Fruit fly (Drosophila melanogaster): ENCODE results near the gene nmd.

nmd gene

DNA sequence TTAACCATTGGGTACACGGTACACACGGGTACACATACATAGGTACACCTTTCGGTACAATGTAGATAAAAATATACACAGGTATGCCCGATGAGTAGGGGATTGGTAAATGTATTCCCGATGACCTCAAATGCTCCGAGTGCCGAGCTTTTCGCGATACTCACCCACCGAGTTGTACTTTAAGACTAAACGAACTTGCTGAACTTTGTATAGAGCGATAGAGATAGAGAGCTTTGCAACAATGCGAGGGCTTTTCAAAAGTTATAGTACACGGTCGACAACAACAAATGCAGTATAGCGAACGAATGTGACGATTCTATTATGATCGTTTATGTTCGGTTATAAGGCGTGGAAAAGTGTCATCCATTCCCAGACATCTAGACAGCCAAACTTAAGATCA lies 17.9 kb upstream of the nmd start:
- peak; percentile 35 for TF ChIP-seq noc (tag; optimal IDR thresholded peaks at IDR 0.05)

DNA sequence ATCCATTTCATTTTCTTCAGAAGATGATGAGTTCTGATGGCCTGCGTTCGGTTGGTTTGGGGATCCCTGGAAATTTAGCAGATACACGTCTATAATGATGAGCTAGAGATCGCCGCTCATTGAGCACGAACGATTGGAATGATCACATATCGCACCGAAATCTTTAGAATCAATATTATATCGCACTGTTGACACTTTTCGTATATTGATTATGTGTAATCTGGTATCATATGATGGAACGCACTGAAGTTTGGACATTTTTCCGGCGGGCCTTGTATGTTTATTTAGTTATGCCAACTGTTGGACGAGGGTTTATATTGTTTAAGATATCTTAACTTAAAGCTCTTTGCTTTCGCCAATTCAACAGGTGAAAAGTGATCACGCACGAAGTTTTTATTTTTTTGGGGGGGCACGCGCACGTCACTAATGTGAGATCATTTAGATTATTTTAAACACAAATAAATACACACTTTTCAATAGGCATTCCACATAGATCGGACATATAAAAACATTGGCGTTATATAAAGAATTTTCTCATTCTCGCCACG lies 17.4 kb upstream of the nmd start:
- no peak for TF ChIP-seq noc (tag; optimal IDR thresholded peaks at IDR 0.05)

DNA sequence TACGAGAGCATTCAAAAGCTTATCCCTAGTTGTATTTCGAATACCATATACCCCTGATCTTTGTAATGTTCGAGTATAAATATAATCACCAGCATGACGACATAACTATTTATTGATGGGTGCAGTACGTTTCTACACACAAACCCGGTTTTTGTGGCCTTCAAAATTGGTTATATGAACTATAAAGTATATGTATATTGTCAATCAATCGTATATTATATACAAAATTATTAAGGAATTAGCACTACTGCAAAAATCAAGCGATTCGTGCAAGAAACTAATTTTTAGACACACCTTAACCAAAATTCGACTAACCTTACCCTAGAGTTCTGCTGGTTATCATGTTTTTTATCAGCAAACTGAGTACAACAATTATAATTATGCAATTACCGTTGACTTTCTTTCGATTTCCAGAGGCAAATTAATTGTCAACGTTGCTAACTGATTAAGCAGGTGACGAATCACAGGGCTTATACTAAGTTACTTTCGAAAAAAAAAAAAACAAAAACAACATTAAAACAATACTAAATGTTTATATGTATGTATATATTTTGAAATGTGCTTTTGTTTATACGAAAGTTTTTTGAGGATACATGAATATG lies 16.5 kb upstream of the nmd start:
- peak; percentile 23 for TF ChIP-seq noc (tag; optimal IDR thresholded peaks at IDR 0.05)

DNA sequence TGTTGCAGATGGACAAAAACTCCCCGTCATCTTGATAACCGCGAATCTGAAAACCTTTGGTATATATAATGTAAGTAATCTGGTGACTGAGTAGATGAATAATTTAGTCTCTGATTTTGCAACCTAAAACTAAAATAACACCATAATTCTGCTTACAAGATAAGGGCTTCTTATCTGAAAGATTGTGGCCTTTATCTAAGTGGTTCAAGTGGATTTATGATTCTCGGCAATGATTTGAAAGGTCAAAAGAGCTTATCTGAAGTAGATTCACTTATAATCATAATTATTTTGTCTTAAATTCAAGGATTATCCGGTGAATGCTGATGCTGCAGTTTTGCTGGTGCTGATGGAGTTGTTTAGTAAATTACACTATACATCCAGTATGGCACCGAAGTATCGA lies 12.1 kb upstream of the nmd start:
- no peak for TF ChIP-seq noc (tag; optimal IDR thresholded peaks at IDR 0.05)

DNA sequence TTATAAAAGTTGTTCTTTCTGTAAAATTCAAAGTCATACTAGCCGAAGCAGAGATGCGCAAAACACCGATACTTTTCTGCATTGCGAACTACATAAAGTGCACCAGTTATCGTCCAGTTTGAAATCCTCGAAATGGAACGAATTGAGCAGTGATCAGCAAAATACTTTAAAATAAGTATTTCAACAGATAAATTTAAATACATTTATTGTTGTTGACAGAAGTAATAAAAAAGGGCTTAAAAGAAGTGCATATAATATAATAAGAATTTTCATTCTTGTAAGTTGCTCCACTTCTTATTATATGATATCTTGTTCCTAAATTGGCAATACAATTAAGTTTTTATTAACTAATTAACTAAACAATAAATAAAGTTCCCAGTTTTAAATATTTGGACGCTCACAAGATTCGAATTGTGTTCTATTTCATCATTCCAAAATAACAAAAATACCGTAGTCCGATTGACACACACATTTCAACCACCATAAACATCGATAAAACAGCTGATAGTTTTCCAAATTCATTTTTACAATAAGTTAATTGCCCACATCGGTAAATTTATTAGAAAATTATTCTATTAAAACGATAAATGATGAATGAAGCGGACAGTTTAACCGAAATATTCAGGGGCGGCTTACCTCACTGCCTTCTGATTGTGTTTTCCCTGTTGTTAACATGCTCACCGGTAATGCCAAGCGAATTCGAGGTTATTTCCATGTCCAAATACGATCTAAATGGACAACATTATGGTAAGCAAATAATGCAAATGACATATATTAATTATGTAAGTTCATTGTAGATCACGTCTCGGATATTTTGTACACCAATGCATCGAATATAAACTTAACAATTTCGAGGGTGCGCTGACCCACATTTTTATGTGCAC lies 10.8 kb upstream of the nmd start, which contains the start of the genes Usp14 and CG4972:
Gene Usp14, minus strand, starts transcription at position 70 of the 884 bp plus-strand sequence.
Gene CG4972, plus strand, starts transcription at position 466 of the 884 bp plus-strand sequence.
- no peak for TF ChIP-seq noc (tag; optimal IDR thresholded peaks at IDR 0.05)

DNA sequence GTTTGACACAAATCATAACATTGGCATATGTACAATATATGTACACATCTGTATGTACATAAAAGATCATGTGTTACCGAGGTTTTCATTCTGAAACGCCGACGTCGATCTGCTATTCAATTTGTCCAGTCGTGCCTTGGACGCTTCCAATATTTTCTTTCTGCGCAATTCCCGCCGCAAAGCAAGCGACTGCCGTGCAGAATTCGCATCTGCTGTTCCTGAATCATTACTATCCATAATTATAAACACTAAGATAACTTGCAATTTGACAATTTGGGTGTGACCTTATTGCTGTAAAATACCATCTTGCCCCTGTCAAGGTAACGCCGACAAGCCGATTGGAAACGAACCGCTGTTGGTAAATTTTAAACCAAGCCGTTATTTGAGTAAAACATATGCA lies 8.1 kb upstream of the nmd start:
- TF ChIP-seq noc (tag; optimal IDR thresholded peaks at IDR 0.05) = no peak

DNA sequence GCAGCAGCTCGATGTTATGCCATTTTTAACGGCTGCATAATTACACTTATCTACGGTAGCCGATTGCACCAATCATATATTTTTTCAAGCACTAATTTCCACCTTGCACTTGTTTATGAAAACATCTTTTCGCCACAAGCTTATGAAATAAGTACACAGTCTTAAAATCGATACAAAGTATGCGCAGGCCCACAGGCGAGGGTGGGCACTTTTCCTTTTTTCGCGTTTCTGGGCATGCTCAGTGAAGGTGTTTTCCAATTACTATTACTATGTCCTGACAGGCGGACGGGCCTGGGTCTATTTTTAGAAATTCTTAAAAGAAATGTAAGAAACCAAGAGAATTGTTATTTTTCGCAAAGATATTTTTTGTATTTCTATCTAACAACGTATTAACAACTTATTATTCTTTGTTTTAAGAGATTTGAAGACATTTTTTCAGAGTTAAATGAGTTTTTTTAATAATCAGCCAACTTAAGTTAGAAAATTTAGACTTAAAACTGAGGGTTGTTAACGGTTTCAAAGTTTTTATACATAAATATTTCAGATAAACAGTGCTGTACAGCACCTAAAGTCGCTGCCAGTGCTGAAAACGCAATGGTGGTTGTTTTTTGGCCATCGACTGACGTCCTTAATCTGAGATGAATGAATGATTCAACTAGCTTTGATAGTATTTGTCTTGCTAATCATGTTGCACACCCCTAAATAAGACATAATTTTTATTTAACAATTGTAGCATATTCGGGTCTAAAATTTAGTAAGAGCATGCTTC lies 7.1 kb upstream of the nmd start, which contains the start of gene Cdk5alpha:
Gene Cdk5alpha, minus strand, starts transcription at position 343 of the 769 bp plus-strand sequence.
- TF ChIP-seq noc (tag; optimal IDR thresholded peaks at IDR 0.05) = no peak

DNA sequence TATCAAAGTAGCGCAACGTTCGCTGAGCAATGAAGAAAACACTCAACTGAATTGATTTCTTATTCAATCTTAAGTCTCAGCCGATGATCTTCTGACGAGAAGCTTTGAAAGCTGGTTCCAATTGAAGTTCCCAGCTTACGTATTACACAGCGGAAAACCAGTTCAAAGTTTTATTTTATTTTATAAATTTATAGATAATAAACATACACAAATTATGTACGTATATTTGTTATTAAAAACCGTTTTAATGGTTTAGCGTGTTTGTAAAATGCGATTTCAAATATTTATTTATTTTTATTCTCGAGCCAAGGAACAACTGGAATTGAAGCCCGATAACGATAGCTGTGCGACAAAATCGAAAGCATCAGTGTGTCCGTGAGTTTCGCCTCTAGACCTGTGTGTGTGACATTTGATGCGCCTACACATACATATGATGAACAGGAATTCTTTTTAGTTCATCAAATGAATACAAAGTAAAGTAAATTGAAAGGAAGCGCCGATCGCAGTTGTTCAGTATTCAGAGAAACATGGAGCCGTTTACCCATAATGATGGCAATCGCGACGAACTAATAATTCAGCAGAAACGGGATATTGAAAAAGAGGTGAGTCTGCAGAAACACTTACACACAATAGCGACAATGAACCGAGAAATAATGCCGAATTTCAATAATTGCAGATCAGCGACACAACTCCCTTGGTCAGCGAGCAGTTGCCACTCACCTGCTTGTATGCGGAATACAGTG lies 2.9 kb upstream of the nmd start, which contains the start of the genes CG5390 and CG4968:
Gene CG5390, minus strand, starts transcription at position 77 of the 743 bp plus-strand sequence.
Gene CG4968, plus strand, starts transcription at position 405 of the 743 bp plus-strand sequence.
- TF ChIP-seq noc (tag; optimal IDR thresholded peaks at IDR 0.05) = peak; percentile 59

DNA sequence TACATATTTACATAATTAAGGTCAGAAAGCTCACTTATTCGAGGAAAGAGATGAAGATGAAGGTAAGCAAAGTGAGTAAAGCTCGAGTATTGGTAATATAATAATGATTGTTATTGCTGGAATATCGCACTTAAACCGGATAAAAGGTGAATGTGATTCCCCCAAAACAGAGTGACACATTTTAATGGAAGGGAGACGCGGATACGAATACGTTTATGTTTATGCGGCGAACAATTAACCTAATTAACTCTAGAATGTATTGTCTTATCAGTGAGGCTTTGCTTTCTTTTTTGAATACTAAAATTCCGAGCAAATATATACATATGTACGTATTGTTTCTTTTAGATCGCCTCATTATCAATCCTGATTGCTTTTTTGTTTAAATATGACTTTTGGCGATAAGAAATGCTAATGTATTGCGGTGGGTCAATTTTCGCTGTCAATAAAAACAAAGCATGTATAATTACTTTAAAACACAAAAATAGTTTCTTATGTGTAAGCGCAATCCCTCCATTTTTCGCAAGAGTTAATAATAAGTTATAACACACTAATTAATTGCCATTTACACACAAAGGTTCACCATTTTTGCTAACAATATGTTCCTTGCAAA lies 1.9 kb upstream of the nmd start:
- peak; percentile 64 for TF ChIP-seq noc (tag; optimal IDR thresholded peaks at IDR 0.05)

DNA sequence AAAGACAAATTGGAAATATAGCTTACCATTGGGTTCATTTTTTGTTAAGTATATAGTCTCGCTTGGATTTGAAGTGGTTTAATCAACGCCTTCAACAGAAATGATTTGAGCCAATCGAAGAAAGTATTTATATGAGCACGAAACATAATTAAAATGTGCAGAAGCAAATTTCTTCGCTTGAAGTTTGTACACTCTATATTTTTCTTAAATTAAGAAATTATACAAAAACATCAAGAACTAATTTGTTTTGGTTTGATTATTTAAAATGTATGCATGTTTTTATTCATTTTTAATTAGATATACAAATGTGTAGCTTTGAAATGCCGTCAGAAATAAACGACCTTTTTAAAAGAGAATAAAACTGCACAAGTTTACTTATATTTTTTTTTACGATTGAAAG lies 1.8 kb downstream of the nmd start, which contains the start of gene CG13138:
Gene CG13138, minus strand, starts transcription at position 101 of the 400 bp plus-strand sequence.
- TF ChIP-seq noc (tag; optimal IDR thresholded peaks at IDR 0.05) = no peak

DNA sequence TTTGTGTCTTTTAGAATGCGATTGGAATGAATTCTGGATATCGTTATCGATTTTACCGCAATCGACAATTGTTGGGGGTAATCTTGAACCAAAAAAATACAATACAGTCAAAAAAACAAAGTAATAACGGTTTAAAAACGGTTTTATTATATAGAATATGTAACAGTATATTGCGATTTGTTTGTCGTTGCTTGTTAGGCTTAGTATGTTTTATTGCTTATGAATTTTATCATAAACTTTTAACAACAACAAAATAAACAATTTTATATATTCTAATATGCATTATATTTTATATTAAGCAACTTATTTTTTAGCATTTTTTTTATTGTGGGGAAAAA lies 4.0 kb downstream of the nmd start, which contains the start of gene CYLD:
Gene CYLD, minus strand, starts transcription at position 38 of the 338 bp plus-strand sequence.
- TF ChIP-seq noc (tag; optimal IDR thresholded peaks at IDR 0.05) = no peak

DNA sequence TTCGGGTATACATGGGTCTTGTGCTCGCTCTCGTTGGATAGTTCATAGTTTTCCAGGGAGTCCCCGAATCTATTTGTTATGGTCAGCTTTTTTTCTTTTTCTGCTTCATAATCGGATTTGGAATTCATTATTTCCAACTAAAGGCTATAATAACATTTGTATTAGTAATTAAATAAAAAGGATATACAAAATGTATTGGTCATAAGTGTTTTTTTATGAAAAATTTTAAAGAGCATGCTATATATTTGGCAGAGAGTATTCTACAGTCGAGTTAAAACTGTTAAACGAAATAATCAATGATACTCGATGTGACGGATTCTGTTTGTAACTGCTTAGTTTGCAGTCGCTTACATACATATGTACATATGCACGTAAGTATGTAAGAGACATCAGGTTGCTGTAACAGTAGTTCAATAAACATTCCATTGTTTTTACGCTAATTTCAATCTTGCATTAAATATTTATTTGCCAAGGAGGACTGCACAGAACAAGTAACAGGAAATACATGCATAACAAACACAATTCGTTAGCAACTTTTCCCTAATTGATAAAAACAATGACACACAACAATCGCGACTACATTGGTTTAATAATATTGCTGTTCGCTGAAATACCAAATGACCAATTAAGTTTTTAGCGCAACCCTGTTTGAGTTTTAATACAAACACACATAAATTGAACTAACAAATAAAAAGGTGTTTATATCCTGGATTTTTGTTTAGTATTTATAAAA lies 4.5 kb downstream of the nmd start:
- TF ChIP-seq noc (tag; optimal IDR thresholded peaks at IDR 0.05) = no peak

DNA sequence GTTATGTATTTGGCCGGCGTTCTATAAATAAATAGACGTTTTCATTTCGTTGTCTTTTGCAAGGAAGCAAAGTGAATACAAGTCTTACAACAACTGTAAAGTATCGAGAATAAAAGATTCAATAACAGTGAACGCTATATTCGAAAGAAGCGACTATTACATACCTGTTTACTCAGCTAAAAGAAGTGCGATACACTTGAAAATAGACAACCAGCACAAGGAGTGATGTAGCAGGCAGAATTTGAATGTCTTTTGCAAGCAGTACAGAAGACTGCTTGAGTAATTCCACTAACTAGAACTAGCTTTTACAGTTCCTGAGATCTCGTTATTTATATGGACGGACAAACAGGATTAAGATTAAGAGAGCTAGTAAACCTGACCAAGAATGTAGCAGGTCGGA lies 5.4 kb downstream of the nmd start:
- TF ChIP-seq noc (tag; optimal IDR thresholded peaks at IDR 0.05) = no peak

Data from whole organism, larva.